Worm (Caenorhabditis elegans) whole organism, L3 larva: ENCODE results near the gene T06C10.3.

ENCODE experiments used
- aly-2 ChIP-seq: fragments of 150-350 bp; optimal IDR thresholded peaks from 2 replicates; lab custom pipeline; 2014; ENCODE audit warnings: missing biosample characterization, missing genetic modification characterization
- ama-1 ChIP-seq: fragments of 150-350 bp; optimal IDR thresholded peaks from 2 replicates; lab custom pipeline; 2018
- ceh-16 ChIP-seq: sonication (generic microtip); optimal IDR thresholded peaks from 2 replicates; lab custom pipeline; 2017; ENCODE audit warnings: missing biosample characterization, missing genetic modification characterization
- ceh-28 ChIP-seq: fragments of 150-350 bp; optimal IDR thresholded peaks from 2 replicates; lab custom pipeline; 2014; ENCODE audit warnings: missing biosample characterization, missing genetic modification reagents, missing genetic modification characterization
- ceh-82 ChIP-seq: fragments of 150-350 bp; optimal IDR thresholded peaks from 2 replicates; lab custom pipeline; 2014; ENCODE audit warnings: missing biosample characterization, missing genetic modification characterization
- ceh-9 ChIP-seq: sonication (generic microtip); optimal IDR thresholded peaks from 2 replicates; lab custom pipeline; 2018; ENCODE audit warnings: missing biosample characterization, missing genetic modification characterization
- elt-1 ChIP-seq: fragments of 150-350 bp; optimal IDR thresholded peaks from 2 replicates; lab custom pipeline; 2014; ENCODE audit warnings: missing biosample characterization, missing genetic modification characterization
- elt-2 ChIP-seq: sonication (generic microtip); optimal IDR thresholded peaks from 2 replicates; lab custom pipeline; 2016; ENCODE audit warnings: missing genetic modification reagents, mild to moderate bottlenecking, missing genetic modification characterization, missing compliant biosample characterization
- elt-3 ChIP-seq, 3 experiments: fragments of 150-350 bp in 1 of 3; sonication (generic microtip) in 2 of 3; optimal IDR thresholded peaks; 2 replicates in 2 of 3; 4 replicates in 1 of 3; lab custom pipeline; 2014 to 2017; ENCODE audit warnings: missing biosample characterization in 3 of 3, missing genetic modification characterization in 3 of 3
- fkh-10 ChIP-seq: sonication (generic microtip); optimal IDR thresholded peaks from 2 replicates; lab custom pipeline; 2017; ENCODE audit warnings: missing biosample characterization, missing genetic modification reagents, missing genetic modification characterization
- fos-1 ChIP-seq: fragments of 150-350 bp; optimal IDR thresholded peaks from 2 replicates; lab custom pipeline; 2014; ENCODE audit warnings: missing biosample characterization, missing genetic modification characterization
- hmg-11 ChIP-seq: sonication (generic microtip); optimal IDR thresholded peaks from 2 replicates; lab custom pipeline; 2016; ENCODE audit warnings: missing genetic modification characterization, missing compliant biosample characterization
- jun-1 ChIP-seq: fragments of 150-350 bp; optimal IDR thresholded peaks from 2 replicates; lab custom pipeline; 2014; ENCODE audit warnings: missing biosample characterization, missing genetic modification reagents, missing genetic modification characterization
- lsy-12 ChIP-seq: sonication (generic microtip); optimal IDR thresholded peaks from 2 replicates; lab custom pipeline; 2016; ENCODE audit warnings: mild to moderate bottlenecking, missing genetic modification characterization, missing compliant biosample characterization
- mdl-1 ChIP-seq: fragments of 150-350 bp; optimal IDR thresholded peaks from 2 replicates; lab custom pipeline; 2014; ENCODE audit warnings: missing biosample characterization, missing genetic modification characterization
- mml-1 ChIP-seq: fragments of 150-350 bp; sonication (generic microtip); optimal IDR thresholded peaks from 3 replicates; lab custom pipeline; 2014; ENCODE audit warnings: missing biosample characterization, missing genetic modification characterization
- nfya-1 ChIP-seq: sonication (generic microtip); optimal IDR thresholded peaks from 2 replicates; lab custom pipeline; 2017; ENCODE audit warnings: missing genetic modification characterization, mild to moderate bottlenecking, missing compliant biosample characterization, antibody characterized with exemption, moderate library complexity; ENCODE audit not compliant: insufficient read depth
- nhr-12 ChIP-seq: fragments of 150-350 bp; optimal IDR thresholded peaks from 2 replicates; lab custom pipeline; 2014; ENCODE audit warnings: missing biosample characterization, missing genetic modification characterization
- nhr-23 ChIP-seq: fragments of 150-350 bp; optimal IDR thresholded peaks from 2 replicates; lab custom pipeline; 2014; ENCODE audit warnings: missing biosample characterization, missing genetic modification reagents, missing genetic modification characterization
- nhr-237 ChIP-seq: fragments of 150-350 bp; optimal IDR thresholded peaks from 2 replicates; lab custom pipeline; 2014; ENCODE audit warnings: missing biosample characterization, missing genetic modification characterization
- nhr-25 ChIP-seq: sonication (generic microtip); optimal IDR thresholded peaks from 2 replicates; lab custom pipeline; 2017; ENCODE audit warnings: missing biosample characterization, missing genetic modification characterization
- nhr-67 ChIP-seq: fragments of 150-350 bp; optimal IDR thresholded peaks from 2 replicates; lab custom pipeline; 2014; ENCODE audit warnings: missing biosample characterization, missing genetic modification characterization
- nhr-76 ChIP-seq: fragments of 150-350 bp; sonication (generic microtip); optimal IDR thresholded peaks from 5 replicates; lab custom pipeline; 2014; ENCODE audit warnings: missing biosample characterization, missing genetic modification characterization
- nhr-77 ChIP-seq: fragments of 150-350 bp; optimal IDR thresholded peaks from 2 replicates; lab custom pipeline; 2014; ENCODE audit warnings: missing biosample characterization, missing genetic modification characterization
- pqm-1 ChIP-seq: fragments of 150-350 bp; optimal IDR thresholded peaks from 2 replicates; lab custom pipeline; 2017; ENCODE audit warnings: missing biosample characterization, missing genetic modification characterization, inconsistent platforms
- sea-2 ChIP-seq: fragments of 150-350 bp; sonication (generic microtip); optimal IDR thresholded peaks from 4 replicates; lab custom pipeline; 2014; ENCODE audit warnings: missing biosample characterization, missing genetic modification reagents, missing genetic modification characterization
- skn-1 ChIP-seq: fragments of 150-350 bp; optimal IDR thresholded peaks from 2 replicates; lab custom pipeline; 2014; ENCODE audit warnings: missing biosample characterization, missing genetic modification characterization
- snpc-4 ChIP-seq: fragments of 150-350 bp; optimal IDR thresholded peaks from 2 replicates; lab custom pipeline; 2014; ENCODE audit warnings: missing biosample characterization, missing genetic modification characterization
- tbx-2 ChIP-seq: sonication (generic microtip); optimal IDR thresholded peaks from 2 replicates; lab custom pipeline; 2016; ENCODE audit warnings: mild to moderate bottlenecking, missing genetic modification characterization, missing compliant biosample characterization
- unc-39 ChIP-seq: sonication (generic microtip); optimal IDR thresholded peaks from 4 replicates; lab custom pipeline; 2017; ENCODE audit warnings: missing biosample characterization, missing genetic modification characterization
- unc-62 ChIP-seq: fragments of 150-350 bp; sonication (generic microtip); optimal IDR thresholded peaks from 4 replicates; lab custom pipeline; 2014; ENCODE audit warnings: missing biosample characterization, missing genetic modification reagents, missing genetic modification characterization
- ztf-11 ChIP-seq: fragments of 150-350 bp; optimal IDR thresholded peaks from 2 replicates; lab custom pipeline; 2014; ENCODE audit warnings: missing biosample characterization, missing genetic modification characterization
- ztf-4 ChIP-seq: fragments of 150-350 bp; optimal IDR thresholded peaks from 2 replicates; lab custom pipeline; 2014; ENCODE audit warnings: missing biosample characterization, missing genetic modification characterization

T06C10.3 gene

ce11 chrIV:7845585-7845984 lies 25.0 kb upstream of the T06C10.3 start (continued):
- no peak for TF ChIP-seq nhr-76
- peak; percentile 96 for TF ChIP-seq nfya-1 (tag; lab: Kevin White, UChicago)
- no peak for TF ChIP-seq aly-2 (tag; lab: Kevin White, UChicago)
- TF ChIP-seq elt-1: peak; percentile 11
- peak; percentile 98 for TF ChIP-seq hmg-11 (tag; lab: Kevin White, UChicago)
- TF ChIP-seq fos-1 (tag; lab: Kevin White, UChicago): no peak
- TF ChIP-seq ztf-11 (tag; lab: Kevin White, UChicago): no peak
- no peak for TF ChIP-seq nhr-12 (tag; lab: Kevin White, UChicago)
- no peak for TF ChIP-seq unc-39 (tag; lab: Kevin White, UChicago)
- peak; percentile 53 for TF ChIP-seq jun-1 (tag; lab: Kevin White, UChicago)

- no peak for TF ChIP-seq ceh-9 (tag; lab: Kevin White, UChicago)
- TF ChIP-seq nfya-1 (tag; lab: Kevin White, UChicago): peak; percentile 0
- TF ChIP-seq, all 47 proteins: peak for 1
Measured at ce11 chrIV:7846386-7846785, 24.2 kb upstream of the T06C10.3 start, which contains the start of gene C06A6.2. C06A6.2 (plus strand) TSS chrIV:7846622.

ce11 chrIV:7849235-7849634 lies 21.3 kb upstream of the T06C10.3 start:
- TF ChIP-seq nhr-77 (tag; lab: Kevin White, UChicago): no peak
- TF ChIP-seq pqm-1 (tag; lab: Kevin White, UChicago): no peak
- TF ChIP-seq mdl-1 (tag; lab: Kevin White, UChicago): no peak
- no peak for TF ChIP-seq unc-39 (tag; lab: Kevin White, UChicago)
- no peak for TF ChIP-seq nhr-25 (tag; lab: Kevin White, UChicago)
- no peak for TF ChIP-seq nhr-12 (tag; lab: Kevin White, UChicago)
- no peak for TF ChIP-seq aly-2 (tag; lab: Kevin White, UChicago)
- TF ChIP-seq fkh-10: no peak
- no peak for TF ChIP-seq hmg-11 (tag; lab: Kevin White, UChicago)
- TF ChIP-seq tbx-2 (tag; lab: Kevin White, UChicago): no peak
- TF ChIP-seq sea-2: no peak
- TF ChIP-seq ceh-28: no peak
- TF ChIP-seq elt-1: no peak
- TF ChIP-seq nfya-1 (tag; lab: Kevin White, UChicago): no peak
- no peak for TF ChIP-seq nhr-23 (tag; lab: Kevin White, UChicago)
- TF ChIP-seq ceh-9 (tag; lab: Kevin White, UChicago): no peak
- TF ChIP-seq unc-62 (GFP tag; lab: Kevin White, UChicago): no peak

ce11 chrIV:7850329-7850728 lies 20.2 kb upstream of the T06C10.3 start:
- TF ChIP-seq ceh-82 (tag; lab: Kevin White, UChicago) (no peak), jun-1 (tag; lab: Kevin White, UChicago) (no peak), nhr-25 (tag; lab: Kevin White, UChicago) (no peak), ztf-4 (tag; lab: Kevin White, UChicago) (no peak), unc-62 (GFP tag; lab: Kevin White, UChicago) (no peak), skn-1 (no peak), sea-2 (no peak), elt-3 (tag; optimal IDR thresholded peaks at IDR 0.05; lab: Kevin White, UChicago) (no peak), pqm-1 (tag; lab: Kevin White, UChicago) (no peak), lsy-12 (no peak), snpc-4 (tag; lab: Kevin White, UChicago) (no peak), nhr-67 (tag; lab: Kevin White, UChicago) (no peak), ceh-16 (tag; lab: Kevin White, UChicago) (no peak)
- TF ChIP-seq, all 47 proteins: peak for 0

ce11 chrIV:7851291-7851690 lies 19.3 kb upstream of the T06C10.3 start:
- TF ChIP-seq hmg-11 (tag; lab: Kevin White, UChicago): no peak
- no peak for TF ChIP-seq nhr-76
- TF ChIP-seq ztf-4 (tag; lab: Kevin White, UChicago): no peak
- no peak for TF ChIP-seq nhr-12 (tag; lab: Kevin White, UChicago)
- TF ChIP-seq ama-1 (lab: Kevin White, UChicago): no peak
- no peak for TF ChIP-seq mml-1
- no peak for TF ChIP-seq pqm-1 (tag; lab: Kevin White, UChicago)
- TF ChIP-seq nhr-237 (tag; lab: Kevin White, UChicago): no peak
- no peak for TF ChIP-seq elt-2
- TF ChIP-seq skn-1: no peak
